Worm (Caenorhabditis elegans) whole organism, early embryonic: ENCODE measurements around the gene lsd-1.

Experiments used
- F13C5.2 ChIP-seq: sonication (generic microtip); optimal IDR thresholded peaks from 2 replicates; lab custom pipeline; 2017; ENCODE audit warnings: mild to moderate bottlenecking, missing genetic modification characterization, inconsistent platforms, missing compliant biosample characterization
- ama-1 ChIP-seq: fragments of 150-350 bp; optimal IDR thresholded peaks from 2 replicates; lab custom pipeline; 2014
- ceh-36 ChIP-seq: sonication (generic microtip); optimal IDR thresholded peaks from 2 replicates; lab custom pipeline; 2016; ENCODE audit warnings: missing genetic modification characterization, inconsistent platforms, missing compliant biosample characterization
- ets-7 ChIP-seq: sonication (generic microtip); optimal IDR thresholded peaks from 2 replicates; lab custom pipeline; 2016; ENCODE audit warnings: missing genotype, missing genetic modification characterization, missing compliant biosample characterization
- hmg-4 ChIP-seq: fragments of 200-800 bp; sonication (Bioruptor generic); optimal IDR thresholded peaks from 2 replicates; lab custom pipeline; 2018; ENCODE audit warnings: mild to moderate bottlenecking, missing genetic modification characterization, missing compliant biosample characterization
- sea-1 ChIP-seq: fragments of 200-800 bp; sonication (Bioruptor generic); conservative IDR thresholded peaks from 2 replicates; pipeline ENCODE4 v1.3.6; 2022; ENCODE audit warnings: missing genetic modification characterization, missing compliant biosample characterization
- tbx-11 ChIP-seq: fragments of 200-800 bp; sonication (Bioruptor generic); IDR thresholded peaks from 2 replicates; pipeline ENCODE4 v1.3.6; 2022; ENCODE audit warnings: missing genetic modification characterization, missing compliant biosample characterization

DNA sequence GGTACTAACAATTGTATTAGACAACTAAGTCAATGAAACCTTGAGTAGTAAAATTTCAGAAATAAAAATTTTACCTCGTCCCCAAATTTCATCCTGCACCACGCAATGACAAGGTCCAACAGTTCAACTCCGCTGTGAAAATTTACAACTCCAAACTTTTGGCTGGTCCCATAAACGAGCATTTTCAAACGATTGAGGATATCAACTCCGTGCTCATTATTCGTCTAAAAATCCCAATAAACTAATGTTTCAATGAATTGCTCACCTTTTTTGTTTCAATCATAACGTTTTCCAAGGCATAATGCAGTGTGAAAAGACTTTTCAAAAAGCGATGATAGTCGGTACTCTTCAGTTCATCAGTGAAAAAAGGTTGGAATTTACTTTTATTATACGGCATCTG lies 42.0 kb upstream of the lsd-1 start:
- TF ChIP-seq ama-1 (lab: Kevin White, UChicago) (no peak), sea-1 (no peak), F13C5.2 (no peak), tbx-11 (GFP tag; lab: Robert Waterston, UW) (no peak), ceh-36 (tag; lab: Kevin White, UChicago) (no peak), ets-7 (tag; lab: Kevin White, UChicago) (no peak), hmg-4 (GFP tag; lab: Kevin White, UChicago) (no peak)
